Worm (Caenorhabditis elegans): ENCODE measurements around the gene mat-2.
A peak's percentile ranks its signal among the peaks of the same experiment; 100 is the strongest.

The mat-2 gene

ce11 chrII:11153800-11154199, 41.3 kb downstream of the mat-2 start:
- TF ChIP-seq unc-42 (tag; optimal IDR thresholded peaks at IDR 0.05) (no peak), hlh-6 (tag; optimal IDR thresholded peaks at IDR 0.05) (no peak), elt-4 (tag; optimal IDR thresholded peaks at IDR 0.05) (no peak), pax-1 (tag; optimal IDR thresholded peaks at IDR 0.05) (no peak), npax-4 (tag; optimal IDR thresholded peaks at IDR 0.05) (no peak), pag-3 (tag; optimal IDR thresholded peaks at IDR 0.05; ENCODE audit: borderline replicate concordance) (no peak), hlh-30 (tag; optimal IDR thresholded peaks at IDR 0.05; ENCODE audit: insufficient read depth) (no peak), elt-2 (tag; optimal IDR thresholded peaks at IDR 0.05) (peak; percentile 48)

DNA sequence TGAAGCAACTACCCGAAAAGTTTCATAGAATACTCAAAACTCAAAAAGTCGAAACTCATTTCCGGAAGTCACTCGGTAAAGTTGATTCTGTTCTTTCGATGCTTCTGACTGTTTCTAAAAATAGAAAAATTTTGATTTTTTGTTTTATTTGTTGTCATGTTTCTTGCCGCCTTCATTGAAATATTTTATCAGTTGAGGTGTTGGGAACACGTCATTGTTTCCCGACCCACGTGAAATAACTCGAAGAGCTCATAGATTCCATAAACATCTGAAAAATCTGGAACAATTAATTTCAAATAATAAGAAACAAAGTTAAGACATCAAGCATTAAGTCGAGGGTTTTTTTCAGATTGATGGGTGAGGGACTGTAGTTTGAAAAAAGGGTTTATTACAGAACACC, 42.4 kb downstream of the mat-2 start:
- TF ChIP-seq ceh-14 (tag; optimal IDR thresholded peaks at IDR 0.05) (no peak), elt-2 (tag; optimal IDR thresholded peaks at IDR 0.05) (no peak), ets-4 (tag; optimal IDR thresholded peaks at IDR 0.05) (no peak), ahr-1 (tag; optimal IDR thresholded peaks at IDR 0.05) (no peak), hlh-30 (tag; optimal IDR thresholded peaks at IDR 0.05; ENCODE audit: insufficient read depth) (no peak), pqm-1 (tag; optimal IDR thresholded peaks at IDR 0.05) (no peak), eyg-1 (tag; optimal IDR thresholded peaks at IDR 0.05) (no peak), pag-3 (tag; optimal IDR thresholded peaks at IDR 0.05; ENCODE audit: borderline replicate concordance) (no peak), npax-4 (tag; optimal IDR thresholded peaks at IDR 0.05) (no peak), rnt-1 (tag; optimal IDR thresholded peaks at IDR 0.05) (no peak), K02D7.2 (tag; optimal IDR thresholded peaks at IDR 0.05) (no peak), mec-3 (tag; optimal IDR thresholded peaks at IDR 0.05; ENCODE audit: borderline replicate concordance) (no peak), dve-1 (tag; optimal IDR thresholded peaks at IDR 0.05) (no peak), K09A11.1 (tag; optimal IDR thresholded peaks at IDR 0.05; ENCODE audit: insufficient read depth) (no peak), fkh-6 (tag; optimal IDR thresholded peaks at IDR 0.05) (no peak)

DNA sequence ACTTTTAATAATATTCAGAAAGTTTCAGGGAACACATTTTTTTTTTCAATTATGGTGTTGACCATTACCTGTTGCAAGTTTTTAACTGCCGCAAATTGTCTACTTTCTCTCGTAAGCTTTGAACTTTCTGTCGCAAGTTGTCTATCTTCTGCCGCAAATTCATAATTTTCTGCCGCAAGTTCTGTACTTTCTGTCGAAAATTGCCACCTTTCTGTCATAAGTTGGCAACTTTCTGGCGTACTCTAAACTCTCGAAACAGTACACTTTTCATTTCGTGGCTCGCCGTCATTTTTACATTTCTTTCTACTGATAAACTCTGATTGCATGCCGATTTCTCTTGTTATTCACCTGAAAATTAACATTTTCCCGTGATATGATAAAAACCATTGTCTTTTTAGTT, 42.9 kb downstream of the mat-2 start:
- TF ChIP-seq tbx-2 (tag; optimal IDR thresholded peaks at IDR 0.05) (no peak), fkh-10 (GFP tag; optimal IDR thresholded peaks at IDR 0.05) (no peak), C08G9.2 (tag; optimal IDR thresholded peaks at IDR 0.05) (no peak), sdc-2 (tag; optimal IDR thresholded peaks at IDR 0.05) (no peak)

DNA sequence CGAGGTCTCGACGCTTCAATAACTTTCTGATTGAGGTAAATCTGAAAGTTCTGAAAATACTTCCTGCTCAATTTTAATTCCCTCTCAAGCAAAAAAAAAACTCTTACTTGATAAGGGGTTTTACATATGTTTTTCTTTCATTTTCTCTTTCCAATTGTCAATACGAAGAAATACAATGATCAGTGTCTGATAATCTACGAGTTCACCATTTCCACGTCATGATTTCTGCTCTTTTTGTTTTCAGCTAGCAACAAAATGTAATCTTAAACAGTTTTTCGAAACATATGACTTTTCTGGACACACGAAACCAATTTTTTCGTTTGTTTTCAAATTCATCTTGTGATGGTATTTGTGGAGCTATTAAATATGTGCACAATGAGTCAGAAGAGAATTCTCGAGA, 43.6 kb downstream of the mat-2 start:
- TF ChIP-seq dmd-4 (tag; optimal IDR thresholded peaks at IDR 0.05; ENCODE audit: borderline replicate concordance), result no peak
- no peak for TF ChIP-seq hlh-30 (tag; optimal IDR thresholded peaks at IDR 0.05; ENCODE audit: insufficient read depth)
- no peak for TF ChIP-seq K02D7.2 (tag; optimal IDR thresholded peaks at IDR 0.05)

- TF ChIP-seq pros-1 (tag; optimal IDR thresholded peaks at IDR 0.05) (no peak), dve-1 (tag; optimal IDR thresholded peaks at IDR 0.05) (peak; percentile 51), ceh-6 (GFP tag; optimal IDR thresholded peaks at IDR 0.05) (peak; percentile 11), C08G9.2 (tag; optimal IDR thresholded peaks at IDR 0.05) (peak; percentile 38), syd-9 (tag; optimal IDR thresholded peaks at IDR 0.05) (peak; percentile 47), ceh-24 (tag; optimal IDR thresholded peaks at IDR 0.05) (no peak), pag-3 (tag; optimal IDR thresholded peaks at IDR 0.05; ENCODE audit: borderline replicate concordance) (peak; percentile 28), lin-11 (tag; optimal IDR thresholded peaks at IDR 0.05) (no peak), madf-2 (tag; optimal IDR thresholded peaks at IDR 0.05) (peak; percentile 25), hlh-30 (tag; optimal IDR thresholded peaks at IDR 0.05; ENCODE audit: insufficient read depth) (no peak), ceh-34 (tag; optimal IDR thresholded peaks at IDR 0.05) (peak; percentile 8), tbx-7 (tag; optimal IDR thresholded peaks at IDR 0.05) (no peak), K09A11.1 (tag; optimal IDR thresholded peaks at IDR 0.05; ENCODE audit: insufficient read depth) (no peak), ceh-22 (tag; optimal IDR thresholded peaks at IDR 0.05) (no peak), Y22D7AL.16 (tag; optimal IDR thresholded peaks at IDR 0.05) (no peak), mec-3 (tag; optimal IDR thresholded peaks at IDR 0.05; ENCODE audit: borderline replicate concordance) (no peak), che-1 (tag; optimal IDR thresholded peaks at IDR 0.05) (peak; percentile 57), ztf-16 (tag; optimal IDR thresholded peaks at IDR 0.05) (no peak), hlh-8 (tag; optimal IDR thresholded peaks at IDR 0.05) (no peak), dmd-4 (tag; optimal IDR thresholded peaks at IDR 0.05; ENCODE audit: borderline replicate concordance) (peak; percentile 19), nhr-232 (tag; optimal IDR thresholded peaks at IDR 0.05) (peak; percentile 27), nfya-1 (tag; optimal IDR thresholded peaks at IDR 0.05) (peak; percentile 21), ama-1 (optimal IDR thresholded peaks at IDR 0.05) (no peak), fkh-6 (tag; optimal IDR thresholded peaks at IDR 0.05) (peak; percentile 48), ceh-30 (tag; optimal IDR thresholded peaks at IDR 0.05) (no peak), gmeb-2 (tag; optimal IDR thresholded peaks at IDR 0.05) (peak; percentile 27), fax-1 (tag; optimal IDR thresholded peaks at IDR 0.05) (peak; percentile 38), ttx-3 (tag; optimal IDR thresholded peaks at IDR 0.05) (peak; percentile 27), npax-4 (tag; optimal IDR thresholded peaks at IDR 0.05) (no peak), ceh-14 (tag; optimal IDR thresholded peaks at IDR 0.05) (peak; percentile 10), ets-4 (tag; optimal IDR thresholded peaks at IDR 0.05) (no peak)
Observed at ce11 chrII:11157660-11158059, 45.1 kb downstream of the mat-2 start.
